Fruit fly (Drosophila melanogaster) whole organism, embryonic: Measurements from ENCODE around the gene CG32187.

Experiments used
- CG15479 ChIP-seq: fragments of 200-800 bp; sonication (Bioruptor generic); optimal IDR thresholded peaks from 3 replicates; lab custom pipeline; 2019; ENCODE audit warnings: missing biosample characterization, mild to moderate bottlenecking, missing genetic modification characterization, moderate library complexity
- CG4328 ChIP-seq: fragments of 200-800 bp; sonication (Bioruptor generic); optimal IDR thresholded peaks from 3 replicates; lab custom pipeline; 2017; ENCODE audit warnings: missing biosample characterization, missing genetic modification reagents, missing genetic modification characterization
- CG4820 ChIP-seq: fragments of 200-800 bp; sonication (Bioruptor generic); optimal IDR thresholded peaks from 3 replicates; lab custom pipeline; 2016; ENCODE audit warnings: missing biosample characterization, missing genetic modification characterization
- CG7786 ChIP-seq: fragments of 200-800 bp; sonication (Bioruptor generic); optimal IDR thresholded peaks from 2 replicates; lab custom pipeline; 2016; ENCODE audit warnings: missing biosample characterization, missing genetic modification characterization
- CG9609 ChIP-seq: fragments of 200-800 bp; sonication (Bioruptor generic); optimal IDR thresholded peaks from 3 replicates; lab custom pipeline; 2016; ENCODE audit warnings: missing biosample characterization, missing genetic modification characterization
- CG9876 ChIP-seq: fragments of 200-800 bp; sonication (Bioruptor generic); optimal IDR thresholded peaks from 2 replicates; lab custom pipeline; 2016; ENCODE audit warnings: missing biosample characterization, missing genetic modification characterization
- D ChIP-seq, 2 experiments: fragments of 200-800 bp in 1 of 2; fragments of >200 bp in 1 of 2; sonication (Bioruptor generic) in 1 of 2; optimal IDR thresholded peaks; 2 replicates in 1 of 2; 3 replicates in 1 of 2; lab custom pipeline; 2017; ENCODE audit warnings: mild to moderate bottlenecking in 1 of 2, missing biosample characterization in 1 of 2, missing genetic modification characterization in 1 of 2, missing genetic modification reagents in 1 of 2
- HLH4C ChIP-seq: fragments of 200-800 bp; sonication (Bioruptor generic); IDR thresholded peaks from 3 replicates; pipeline ENCODE4 v1.3.6; 2022; ENCODE audit warnings: missing biosample characterization, missing genetic modification characterization; ENCODE audit not compliant: partially characterized antibody
- Hsf ChIP-seq: fragments of 200-800 bp; sonication (Bioruptor generic); optimal IDR thresholded peaks from 3 replicates; lab custom pipeline; 2016; ENCODE audit warnings: missing biosample characterization, missing genetic modification characterization
- Jarid2 ChIP-seq: fragments of 200-800 bp; sonication (Bioruptor generic); optimal IDR thresholded peaks from 3 replicates; lab custom pipeline; 2017; ENCODE audit warnings: mild to moderate bottlenecking, missing biosample characterization, missing genetic modification reagents, missing genetic modification characterization
- Mrtf ChIP-seq: fragments of 200-800 bp; sonication (Bioruptor generic); IDR thresholded peaks from 3 replicates; pipeline ENCODE4 v1.3.6; 2022; ENCODE audit warnings: missing biosample characterization, missing genetic modification characterization
- Ssrp ChIP-seq: fragments of 200-800 bp; sonication (Bioruptor generic); optimal IDR thresholded peaks from 2 replicates; lab custom pipeline; 2018; ENCODE audit warnings: missing biosample characterization, mild to moderate bottlenecking, missing genetic modification characterization, moderate library complexity
- ara ChIP-seq: fragments of 200-800 bp; sonication (Bioruptor generic); IDR thresholded peaks from 2 replicates; pipeline ENCODE4 v1.3.6; 2022; ENCODE audit warnings: missing biosample characterization, missing genetic modification characterization
- chinmo ChIP-seq: fragments of 200-800 bp; sonication (Bioruptor generic); IDR thresholded peaks from 4 replicates; pipeline ENCODE4 v1.3.6; 2022; ENCODE audit warnings: missing biosample characterization, missing genetic modification characterization; ENCODE audit not compliant: partially characterized antibody
- crp ChIP-seq, 2 experiments: fragments of 200-800 bp; sonication (Bioruptor generic); optimal IDR thresholded peaks; 2 replicates in 1 of 2; 3 replicates in 1 of 2; lab custom pipeline; 2017; ENCODE audit warnings: missing biosample characterization in 2 of 2, missing genetic modification characterization in 2 of 2, mild to moderate bottlenecking in 1 of 2, moderate library complexity in 1 of 2
- dimm ChIP-seq: fragments of 200-800 bp; sonication (Bioruptor generic); IDR thresholded peaks from 2 replicates; pipeline ENCODE4 v1.3.6; 2022; ENCODE audit warnings: missing biosample characterization, missing genetic modification characterization
- ems ChIP-seq: fragments of 200-800 bp; sonication (Bioruptor generic); optimal IDR thresholded peaks from 3 replicates; lab custom pipeline; 2016; ENCODE audit warnings: missing biosample characterization, missing genetic modification characterization
- insv ChIP-seq, 2 experiments: fragments of 200-800 bp; sonication (Bioruptor generic); optimal IDR thresholded peaks; 3 replicates each; lab custom pipeline; 2016 to 2018; ENCODE audit warnings: missing biosample characterization in 2 of 2, missing genetic modification characterization in 2 of 2
- p53 ChIP-seq: fragments of 200-800 bp; sonication (Bioruptor generic); optimal IDR thresholded peaks from 2 replicates; lab custom pipeline; 2016; ENCODE audit warnings: missing biosample characterization, missing genetic modification characterization
- sens-2 ChIP-seq: fragments of 200-800 bp; sonication (Bioruptor generic); IDR thresholded peaks from 2 replicates; pipeline ENCODE4 v1.3.6; 2022; ENCODE audit warnings: missing biosample characterization, missing genetic modification characterization

Gene CG32187

DNA sequence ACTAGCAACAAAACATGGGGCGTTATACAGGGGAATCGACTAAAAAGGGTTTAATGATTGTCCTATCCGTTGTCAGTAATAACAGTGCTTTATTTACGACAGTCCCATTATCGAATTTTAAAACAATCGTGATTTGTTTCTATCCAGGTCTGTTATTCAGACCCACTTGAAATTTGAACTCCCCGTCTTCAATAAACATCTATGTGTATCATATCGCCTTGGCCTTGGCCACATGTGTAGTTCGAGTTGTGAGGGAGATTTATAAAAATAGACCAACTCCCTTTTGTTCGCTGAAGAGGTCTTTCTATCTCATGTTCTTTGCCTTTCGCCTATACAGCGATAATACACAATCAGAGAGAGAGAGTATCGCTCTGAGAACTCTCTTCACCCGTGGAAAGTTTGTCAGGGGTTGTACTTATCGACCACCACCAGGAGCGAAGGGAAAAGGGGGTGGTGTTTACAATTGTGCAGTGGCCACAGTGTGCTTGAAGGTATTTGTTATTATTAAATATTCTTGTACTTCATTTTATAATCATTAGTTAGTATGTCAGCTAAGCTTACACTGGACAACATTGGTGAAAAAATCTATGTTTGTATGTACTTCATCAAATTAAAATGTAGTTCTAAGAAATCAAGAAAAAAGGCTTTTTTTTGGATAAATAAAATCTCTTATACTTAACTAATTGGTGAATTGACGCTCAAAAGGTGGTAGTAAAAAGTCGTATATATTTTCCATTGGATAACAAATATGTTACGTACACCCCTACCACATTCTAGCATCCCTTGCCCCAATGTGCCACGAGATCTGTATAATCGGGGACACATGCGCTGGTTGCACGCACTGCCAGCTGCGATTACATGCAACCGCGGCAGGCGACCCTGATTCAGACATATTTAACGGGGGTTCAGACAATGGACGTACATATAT is 48.7 kb downstream of the CG32187 start (continued):
- TF ChIP-seq sens-2 (GFP tag; lab: Robert Waterston, UW) (peak; percentile 55; the same call in 1 of the 2 replicates), ara (GFP tag; lab: Robert Waterston, UW) (peak; percentile 70), crp (GFP tag; optimal IDR thresholded peaks at IDR 0.05; lab: Kevin White, UChicago) (peak in 1 of 2 experiments; percentile 33), Jarid2 (GFP tag; lab: Kevin White, UChicago) (peak; percentile 44), D (optimal IDR thresholded peaks at IDR 0.05; lab: Kevin White, UChicago) (no peak), D (GFP tag; optimal IDR thresholded peaks at IDR 0.05; lab: Kevin White, UChicago) (peak; percentile 94), CG4328 (GFP tag; lab: Kevin White, UChicago) (peak; percentile 48), HLH4C (GFP tag; lab: Robert Waterston, UW) (no peak; the same call in 2 of the 3 replicates), CG9609 (GFP tag; lab: Kevin White, UChicago) (peak; percentile 32), p53 (no peak), ems (GFP tag; lab: Kevin White, UChicago) (peak; percentile 49), CG7786 (GFP tag; lab: Kevin White, UChicago) (peak; percentile 15), CG15479 (GFP tag; lab: Kevin White, UChicago) (peak; percentile 63), chinmo (GFP tag; lab: Robert Waterston, UW) (0 out of 4 replicates have a peak, but pooled peaks have one; percentile 8), Hsf (GFP tag; lab: Kevin White, UChicago) (peak; percentile 73), CG4820 (GFP tag; lab: Kevin White, UChicago) (peak; percentile 83), Ssrp (tag; lab: Kevin White, UChicago) (peak; percentile 85), CG9876 (GFP tag; lab: Kevin White, UChicago) (no peak), dimm (GFP tag; lab: Robert Waterston, UW) (no peak), Mrtf (GFP tag; lab: Robert Waterston, UW) (no peak; the same call in 2 of the 3 replicates), insv (GFP tag; optimal IDR thresholded peaks at IDR 0.05; lab: Kevin White, UChicago) (no peak)
